Fruit fly (Drosophila melanogaster) whole organism, adult: ENCODE measurements around the gene CG31789.

Experiments used
- CG11617 ChIP-seq: fragments of 200-800 bp; sonication (Bioruptor generic); optimal IDR thresholded peaks from 2 replicates; lab custom pipeline; 2017; ENCODE audit warnings: mild to moderate bottlenecking, missing biosample characterization, missing genetic modification reagents, missing genetic modification characterization
- CG12768 ChIP-seq: fragments of 200-800 bp; sonication (Bioruptor generic); optimal IDR thresholded peaks from 2 replicates; lab custom pipeline; 2017; ENCODE audit warnings: missing biosample characterization, missing genetic modification characterization, mild to moderate bottlenecking, moderate library complexity, missing genetic modification reagents
- CG14711 ChIP-seq: fragments of 200-800 bp; sonication (Bioruptor generic); optimal IDR thresholded peaks from 2 replicates; lab custom pipeline; 2018; ENCODE audit warnings: missing biosample characterization, mild to moderate bottlenecking, missing genetic modification characterization, moderate library complexity
- CG1620 ChIP-seq: fragments of 200-800 bp; sonication (Bioruptor generic); optimal IDR thresholded peaks from 2 replicates; lab custom pipeline; 2016; ENCODE audit warnings: missing biosample characterization, missing genetic modification characterization
- CG33017 ChIP-seq: fragments of 200-800 bp; sonication (Bioruptor generic); optimal IDR thresholded peaks from 2 replicates; lab custom pipeline; 2018; ENCODE audit warnings: missing biosample characterization, mild to moderate bottlenecking, missing genetic modification characterization, moderate library complexity
- CG5204 ChIP-seq: fragments of 200-800 bp; sonication (Bioruptor generic); optimal IDR thresholded peaks from 2 replicates; lab custom pipeline; 2016; ENCODE audit warnings: missing biosample characterization, missing genetic modification characterization
- CG7045 ChIP-seq: fragments of 200-800 bp; sonication (Bioruptor generic); optimal IDR thresholded peaks from 2 replicates; lab custom pipeline; 2017; ENCODE audit warnings: missing biosample characterization, mild to moderate bottlenecking, missing genetic modification characterization
- CG7101 ChIP-seq: fragments of 200-800 bp; sonication (Bioruptor generic); optimal IDR thresholded peaks from 2 replicates; lab custom pipeline; 2018; ENCODE audit warnings: missing biosample characterization, mild to moderate bottlenecking, missing genetic modification characterization, moderate library complexity
- Clk ChIP-seq: fragments of 200-800 bp; sonication (Bioruptor generic); optimal IDR thresholded peaks from 2 replicates; lab custom pipeline; 2017; ENCODE audit warnings: missing biosample characterization, missing genetic modification characterization
- Crg-1 ChIP-seq: fragments of 200-800 bp; sonication (Bioruptor generic); optimal IDR thresholded peaks from 2 replicates; lab custom pipeline; 2016; ENCODE audit warnings: missing biosample characterization, missing genetic modification characterization
- Hr96 ChIP-seq: fragments of 200-800 bp; sonication (Bioruptor generic); optimal IDR thresholded peaks from 2 replicates; lab custom pipeline; 2016; ENCODE audit warnings: missing biosample characterization, missing genetic modification characterization
- Mnt ChIP-seq: fragments of 200-800 bp; sonication (Bioruptor generic); optimal IDR thresholded peaks from 2 replicates; lab custom pipeline; 2016; ENCODE audit warnings: missing biosample characterization, mild to moderate bottlenecking, missing genetic modification characterization
- bab1 ChIP-seq: fragments of 200-800 bp; sonication (Bioruptor generic); optimal IDR thresholded peaks from 3 replicates; lab custom pipeline; 2019; ENCODE audit warnings: missing biosample characterization, mild to moderate bottlenecking, missing genetic modification characterization, moderate library complexity
- cic ChIP-seq: fragments of 200-800 bp; sonication (Bioruptor generic); optimal IDR thresholded peaks from 2 replicates; lab custom pipeline; 2017; ENCODE audit warnings: missing biosample characterization, mild to moderate bottlenecking, missing genetic modification characterization, moderate library complexity
- cnc ChIP-seq, 2 experiments: fragments of >200 bp; optimal IDR thresholded peaks; 2 replicates each; lab custom pipeline; 2017
- kay ChIP-seq: fragments of 200-800 bp; sonication (Bioruptor generic); peaks from one replicate; lab custom pipeline; 2016; ENCODE audit warnings: missing biosample characterization, missing genetic modification characterization, borderline replicate concordance
- ovo ChIP-seq: fragments of 200-800 bp; sonication (Bioruptor generic); optimal IDR thresholded peaks from 2 replicates; lab custom pipeline; 2016; ENCODE audit warnings: missing biosample characterization, missing genetic modification characterization
- pad ChIP-seq: fragments of 200-800 bp; sonication (Bioruptor generic); optimal IDR thresholded peaks from 3 replicates; lab custom pipeline; 2017; ENCODE audit warnings: missing biosample characterization, missing genetic modification characterization, mild to moderate bottlenecking, moderate library complexity, missing genetic modification reagents
- tj ChIP-seq: fragments of 200-800 bp; sonication (Bioruptor generic); optimal IDR thresholded peaks from 3 replicates; lab custom pipeline; 2017; ENCODE audit warnings: missing biosample characterization, mild to moderate bottlenecking, missing genetic modification characterization, moderate library complexity
- toe ChIP-seq: fragments of 200-800 bp; sonication (Bioruptor generic); optimal IDR thresholded peaks from 2 replicates; lab custom pipeline; 2016; ENCODE audit warnings: missing biosample characterization, missing genetic modification characterization

CG31789 gene

dm6 chr2L:18605549-18605948, at the start of gene CG31789:
Gene CG31789 (plus strand): TSS chr2L:18605928.
- TF ChIP-seq kay (GFP tag; lab: Kevin White, UChicago): no peak
- no peak for TF ChIP-seq CG7045
- no peak for TF ChIP-seq bab1 (GFP tag; lab: Kevin White, UChicago)
- no peak for TF ChIP-seq Clk (GFP tag; lab: Kevin White, UChicago)
- TF ChIP-seq CG11617 (GFP tag; lab: Kevin White, UChicago): no peak
- TF ChIP-seq cnc (optimal IDR thresholded peaks at IDR 0.05; lab: Kevin White, UChicago): no peak
- no peak for TF ChIP-seq Hr96
- no peak for TF ChIP-seq cic (GFP tag; lab: Kevin White, UChicago)
- TF ChIP-seq CG7101 (tag; lab: Kevin White, UChicago): no peak
- TF ChIP-seq CG12768 (GFP tag; lab: Kevin White, UChicago): no peak

- TF ChIP-seq Mnt (GFP tag; lab: Kevin White, UChicago): no peak
- no peak for TF ChIP-seq kay (GFP tag; lab: Kevin White, UChicago)
- TF ChIP-seq CG11617 (GFP tag; lab: Kevin White, UChicago): no peak
- TF ChIP-seq tj (GFP tag; lab: Kevin White, UChicago): no peak
- no peak for TF ChIP-seq cic (GFP tag; lab: Kevin White, UChicago)
- no peak for TF ChIP-seq CG1620
- TF ChIP-seq cnc (optimal IDR thresholded peaks at IDR 0.05; lab: Kevin White, UChicago): no peak
- TF ChIP-seq Hr96: no peak
These were observed 49.3 kb upstream of the CG31789 start for dm6 chr2L:18556384-18556783.

- TF ChIP-seq pad (GFP tag; lab: Kevin White, UChicago) (no peak), CG7101 (tag; lab: Kevin White, UChicago) (peak; percentile 66), Crg-1 (GFP tag; lab: Kevin White, UChicago) (peak; percentile 24), CG14711 (peak; percentile 65), ovo (no peak), cic (GFP tag; lab: Kevin White, UChicago) (peak; percentile 6), CG5204 (GFP tag; lab: Kevin White, UChicago) (peak; percentile 27), Mnt (GFP tag; lab: Kevin White, UChicago) (no peak), Clk (GFP tag; lab: Kevin White, UChicago) (no peak), tj (GFP tag; lab: Kevin White, UChicago) (peak; percentile 23), Hr96 (no peak), CG7045 (peak; percentile 52), CG12768 (GFP tag; lab: Kevin White, UChicago) (peak; percentile 32), CG1620 (no peak), kay (GFP tag; lab: Kevin White, UChicago) (peak; percentile 70), toe (GFP tag; lab: Kevin White, UChicago) (no peak), CG11617 (GFP tag; lab: Kevin White, UChicago) (peak; percentile 53), bab1 (GFP tag; lab: Kevin White, UChicago) (peak; percentile 47), cnc (optimal IDR thresholded peaks at IDR 0.05; lab: Kevin White, UChicago) (no peak), CG33017 (tag; lab: Kevin White, UChicago) (peak; percentile 70)
These were observed 47.7 kb upstream of the CG31789 start for dm6 chr2L:18557965-18558537.

- TF ChIP-seq bab1 (GFP tag; lab: Kevin White, UChicago) (no peak), Hr96 (no peak), tj (GFP tag; lab: Kevin White, UChicago) (no peak), CG12768 (GFP tag; lab: Kevin White, UChicago) (no peak), toe (GFP tag; lab: Kevin White, UChicago) (no peak), CG1620 (no peak), Clk (GFP tag; lab: Kevin White, UChicago) (no peak), CG7045 (no peak), ovo (no peak), cic (GFP tag; lab: Kevin White, UChicago) (no peak), Crg-1 (GFP tag; lab: Kevin White, UChicago) (no peak), Mnt (GFP tag; lab: Kevin White, UChicago) (no peak)
These were observed 46.6 kb upstream of the CG31789 start for dm6 chr2L:18559084-18559483.

- TF ChIP-seq kay (GFP tag; lab: Kevin White, UChicago) (peak; percentile 56), cnc (optimal IDR thresholded peaks at IDR 0.05; lab: Kevin White, UChicago) (no peak), cic (GFP tag; lab: Kevin White, UChicago) (peak; percentile 17)
These were observed 44.7 kb upstream of the CG31789 start for dm6 chr2L:18561018-18561417.

dm6 chr2L:18561522-18562119, 44.1 kb upstream of the CG31789 start:
- TF ChIP-seq Mnt (GFP tag; lab: Kevin White, UChicago) (peak; percentile 41), Crg-1 (GFP tag; lab: Kevin White, UChicago) (no peak), CG12768 (GFP tag; lab: Kevin White, UChicago) (peak; percentile 36), Clk (GFP tag; lab: Kevin White, UChicago) (no peak), pad (GFP tag; lab: Kevin White, UChicago) (peak; percentile 86), tj (GFP tag; lab: Kevin White, UChicago) (peak; percentile 8)
